1 fruit fly cellular context compared by ENCODE assay signal in the genomic region with DNA sequence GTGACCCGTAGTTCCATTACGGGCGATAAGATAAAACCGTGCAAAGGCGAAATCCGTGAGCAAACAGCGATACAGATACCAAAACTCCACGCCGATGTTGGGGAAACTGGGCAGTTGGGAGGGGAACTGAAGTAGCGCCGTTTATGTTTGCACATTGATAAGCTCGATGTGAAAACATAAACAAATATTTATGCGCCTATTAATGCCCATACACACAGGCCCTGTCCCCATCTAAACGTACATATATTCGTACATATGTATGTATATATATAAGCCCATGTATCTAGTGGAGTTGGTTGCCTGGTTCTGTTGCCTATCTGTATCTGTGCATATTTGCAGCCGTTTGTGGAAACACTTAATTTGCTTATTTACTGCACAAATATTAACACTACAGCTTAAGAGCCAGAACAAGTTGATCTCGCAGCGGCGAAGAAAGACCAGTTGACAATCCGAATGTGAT.
TF ChIP-seq lines count a peak whose summit lies in the region.

No protein-coding gene starts in this region.

TF ChIP-seq in whole organism, embryonic, 481 proteins besides CTCF, POLR2A, EP300 and RAD21 (continued from another document and continues in another):
- TF ChIP-seq exex (tag; optimal IDR thresholded peaks at IDR 0.05; lab: Kevin White, UChicago) (peak; percentile 87), Ets97D (GFP tag; optimal IDR thresholded peaks at IDR 0.05; lab: Kevin White, UChicago) (peak; percentile 8), CG8388 (GFP tag; optimal IDR thresholded peaks at IDR 0.05; lab: Kevin White, UChicago) (peak; percentile 53), CG1792 (GFP tag; optimal IDR thresholded peaks at IDR 0.05; lab: Kevin White, UChicago) (peak; percentile 80), CG13775 (GFP tag; optimal IDR thresholded peaks at IDR 0.05; lab: Kevin White, UChicago) (peak; percentile 44), ato (GFP tag; IDR thresholded peaks at IDR 0.05; lab: Robert Waterston, UW; ENCODE audit: partially characterized antibody) (no peak), CG15696 (tag; optimal IDR thresholded peaks at IDR 0.05; lab: Kevin White, UChicago) (peak; percentile 95), cato (GFP tag; optimal IDR thresholded peaks at IDR 0.05; lab: Kevin White, UChicago; ENCODE audit: borderline replicate concordance) (peak; percentile 41), vfl (GFP tag; optimal IDR thresholded peaks at IDR 0.05; lab: Kevin White, UChicago) (peak; percentile 23), ash1 (GFP tag; optimal IDR thresholded peaks at IDR 0.05; lab: Kevin White, UChicago) (no peak), Dbx (GFP tag; IDR thresholded peaks at IDR 0.05; lab: Robert Waterston, UW) (0 out of 3 replicates have a peak, but pooled peaks have one; percentile 50), cad (GFP tag; optimal IDR thresholded peaks at IDR 0.05; lab: Kevin White, UChicago) (no peak), Spps (tag; optimal IDR thresholded peaks at IDR 0.05; lab: Kevin White, UChicago) (peak; percentile 43), CG4820 (GFP tag; optimal IDR thresholded peaks at IDR 0.05; lab: Kevin White, UChicago) (peak; percentile 22), Sox102F (GFP tag; optimal IDR thresholded peaks at IDR 0.05; lab: Kevin White, UChicago) (peak; percentile 76), CG10147 (GFP tag; optimal IDR thresholded peaks at IDR 0.05; lab: Kevin White, UChicago) (peak; percentile 70), CG15479 (GFP tag; optimal IDR thresholded peaks at IDR 0.05; lab: Kevin White, UChicago) (peak; percentile 47), Fer2 (tag; optimal IDR thresholded peaks at IDR 0.05; lab: Kevin White, UChicago) (peak; percentile 21), fu2 (GFP tag; optimal IDR thresholded peaks at IDR 0.05; lab: Kevin White, UChicago) (no peak), ems (GFP tag; optimal IDR thresholded peaks at IDR 0.05; lab: Kevin White, UChicago) (no peak), CG12104 (GFP tag; optimal IDR thresholded peaks at IDR 0.05; lab: Kevin White, UChicago) (peak; percentile 56), crp (GFP tag; optimal IDR thresholded peaks at IDR 0.05; lab: Kevin White, UChicago) (peak in 1 of 2 experiments; percentile 15), CG13123 (GFP tag; optimal IDR thresholded peaks at IDR 0.05; lab: Kevin White, UChicago) (peak; percentile 13), HLH3B (GFP tag; IDR thresholded peaks at IDR 0.05; lab: Robert Waterston, UW) (peak; percentile 55; the same call in 1 of the 2 replicates), bigmax (GFP tag; optimal IDR thresholded peaks at IDR 0.05; lab: Kevin White, UChicago) (peak; percentile 60), unpg (GFP tag; optimal IDR thresholded peaks at IDR 0.05; lab: Kevin White, UChicago) (peak; percentile 77), mam (GFP tag; optimal IDR thresholded peaks at IDR 0.05; lab: Kevin White, UChicago) (peak; percentile 13), Six4 (GFP tag; optimal IDR thresholded peaks at IDR 0.05; lab: Kevin White, UChicago) (peak; percentile 42), CG17359 (tag; optimal IDR thresholded peaks at IDR 0.05; lab: Kevin White, UChicago) (peak; percentile 80), CG11723 (GFP tag; optimal IDR thresholded peaks at IDR 0.05; lab: Kevin White, UChicago) (peak; percentile 71), otp (GFP tag; IDR thresholded peaks at IDR 0.05; lab: Robert Waterston, UW) (peak; percentile 80), Ptx1 (GFP tag; IDR thresholded peaks at IDR 0.05; lab: Robert Waterston, UW) (peak; percentile 41; the same call in 1 of the 2 replicates), Drgx (GFP tag; IDR thresholded peaks at IDR 0.05; lab: Robert Waterston, UW) (peak; percentile 70), CG15514 (GFP tag; optimal IDR thresholded peaks at IDR 0.05; lab: Kevin White, UChicago) (peak; percentile 81), dmrt11E (tag; optimal IDR thresholded peaks at IDR 0.05; lab: Kevin White, UChicago) (peak; percentile 81), CG31441 (GFP tag; IDR thresholded peaks at IDR 0.05; lab: Robert Waterston, UW) (peak; percentile 65), D19B (GFP tag; optimal IDR thresholded peaks at IDR 0.05; lab: Kevin White, UChicago) (peak; percentile 29), Nf-YB (GFP tag; optimal IDR thresholded peaks at IDR 0.05; lab: Kevin White, UChicago) (peak; percentile 42), CG4424 (GFP tag; optimal IDR thresholded peaks at IDR 0.05; lab: Kevin White, UChicago) (peak; percentile 42), Sry-δ (GFP tag; optimal IDR thresholded peaks at IDR 0.05; lab: Kevin White, UChicago) (peak; percentile 19), Camta (GFP tag; optimal IDR thresholded peaks at IDR 0.05; lab: Kevin White, UChicago) (peak; percentile 63), PHDP (tag; optimal IDR thresholded peaks at IDR 0.05; lab: Kevin White, UChicago) (peak; percentile 86), nerfin-2 (GFP tag; IDR thresholded peaks at IDR 0.05; lab: Robert Waterston, UW; ENCODE audit: partially characterized antibody) (no peak), tx (GFP tag; optimal IDR thresholded peaks at IDR 0.05; lab: Kevin White, UChicago) (no peak), slbo (GFP tag; IDR thresholded peaks at IDR 0.05; lab: Robert Waterston, UW) (peak; percentile 25; the same call in 1 of the 2 replicates), danr (GFP tag; IDR thresholded peaks at IDR 0.05; lab: Robert Waterston, UW) (0 out of 2 replicates have a peak, but pooled peaks have one; percentile 43), CG11085 (GFP tag; IDR thresholded peaks at IDR 0.05; lab: Robert Waterston, UW) (no peak), klu (GFP tag; IDR thresholded peaks at IDR 0.05; lab: Robert Waterston, UW) (no peak), p53 (GFP tag; optimal IDR thresholded peaks at IDR 0.05; lab: Kevin White, UChicago) (peak; percentile 1), gsb-n (tag; optimal IDR thresholded peaks at IDR 0.05; lab: Kevin White, UChicago) (peak; percentile 80), ci (GFP tag; IDR thresholded peaks at IDR 0.05; lab: Robert Waterston, UW) (peak; percentile 82), chn (GFP tag; optimal IDR thresholded peaks at IDR 0.05; lab: Kevin White, UChicago) (no peak), row (GFP tag; IDR thresholded peaks at IDR 0.05; lab: Robert Waterston, UW) (no peak), CG13424 (tag; optimal IDR thresholded peaks at IDR 0.05; lab: Kevin White, UChicago) (peak; percentile 70), Eip74EF (GFP tag; optimal IDR thresholded peaks at IDR 0.05; lab: Kevin White, UChicago) (peak in 1 of 2 experiments; percentile 66), cas (GFP tag; IDR thresholded peaks at IDR 0.05; lab: Robert Waterston, UW) (no peak), B-H1 (GFP tag; IDR thresholded peaks at IDR 0.05; lab: Robert Waterston, UW) (peak; percentile 53; the same call in 1 of the 3 replicates), Awh (GFP tag; IDR thresholded peaks at IDR 0.05; lab: Robert Waterston, UW) (peak; percentile 77), zen2 (GFP tag; IDR thresholded peaks at IDR 0.05; lab: Robert Waterston, UW; ENCODE audit: partially characterized antibody) (no peak), CG12659 (GFP tag; optimal IDR thresholded peaks at IDR 0.05; lab: Kevin White, UChicago) (peak; percentile 72), CG16863 (GFP tag; optimal IDR thresholded peaks at IDR 0.05; lab: Kevin White, UChicago) (peak; percentile 48), CG42726 (GFP tag; IDR thresholded peaks at IDR 0.05; lab: Robert Waterston, UW; ENCODE audit: partially characterized antibody) (no peak), CG12236 (GFP tag; optimal IDR thresholded peaks at IDR 0.05; lab: Kevin White, UChicago) (peak; percentile 76), CG17912 (GFP tag; optimal IDR thresholded peaks at IDR 0.05; lab: Kevin White, UChicago) (no peak), toy (GFP tag; IDR thresholded peaks at IDR 0.05; lab: Robert Waterston, UW) (no peak), jing (GFP tag; optimal IDR thresholded peaks at IDR 0.05; lab: Kevin White, UChicago) (peak; percentile 36), tio (GFP tag; optimal IDR thresholded peaks at IDR 0.05; lab: Kevin White, UChicago) (peak; percentile 5), chinmo (GFP tag; IDR thresholded peaks at IDR 0.05; lab: Robert Waterston, UW; ENCODE audit: partially characterized antibody) (peak; percentile 73; the same call in 1 of the 4 replicates), CG16813 (GFP tag; IDR thresholded peaks at IDR 0.05; lab: Robert Waterston, UW; ENCODE audit: partially characterized antibody) (no peak), ken (GFP tag; IDR thresholded peaks at IDR 0.05; lab: Robert Waterston, UW) (no peak), CG43689 (GFP tag; IDR thresholded peaks at IDR 0.05; lab: Robert Waterston, UW) (no peak; the same call in 1 of the 2 replicates), CG4854 (GFP tag; optimal IDR thresholded peaks at IDR 0.05; lab: Kevin White, UChicago) (peak; percentile 70), trem (tag; optimal IDR thresholded peaks at IDR 0.05; lab: Kevin White, UChicago) (peak; percentile 39), CG2712 (tag; optimal IDR thresholded peaks at IDR 0.05; lab: Kevin White, UChicago) (peak; percentile 71), gce (GFP tag; IDR thresholded peaks at IDR 0.05; lab: Robert Waterston, UW) (0 out of 3 replicates have a peak, but pooled peaks have one; percentile 46), ssp (GFP tag; IDR thresholded peaks at IDR 0.05; lab: Robert Waterston, UW) (no peak), CG9876 (GFP tag; optimal IDR thresholded peaks at IDR 0.05; lab: Kevin White, UChicago) (no peak), Lim3 (GFP tag; IDR thresholded peaks at IDR 0.05; lab: Robert Waterston, UW) (no peak), lov (optimal IDR thresholded peaks at IDR 0.05; lab: Kevin White, UChicago) (no peak), lov (GFP tag; IDR thresholded peaks at IDR 0.05; lab: Robert Waterston, UW) (peak; percentile 71; the same call in 1 of the 3 replicates), Ada2b (GFP tag; IDR thresholded peaks at IDR 0.05; lab: Robert Waterston, UW) (0 out of 2 replicates have a peak, but pooled peaks have one; percentile 6), CG18764 (GFP tag; optimal IDR thresholded peaks at IDR 0.05; lab: Kevin White, UChicago) (peak; percentile 60), CG11247 (GFP tag; IDR thresholded peaks at IDR 0.05; lab: Robert Waterston, UW) (peak; percentile 58), gt (GFP tag; IDR thresholded peaks at IDR 0.05; lab: Robert Waterston, UW) (no peak), CG4707 (GFP tag; optimal IDR thresholded peaks at IDR 0.05; lab: Kevin White, UChicago) (peak; percentile 72), nmo (GFP tag; optimal IDR thresholded peaks at IDR 0.05; lab: Kevin White, UChicago) (peak; percentile 32), Trl (optimal IDR thresholded peaks at IDR 0.05; lab: Kevin White, UChicago) (no peak), Trl (GFP tag; optimal IDR thresholded peaks at IDR 0.05; lab: Kevin White, UChicago) (peak; percentile 50), CG10366 (GFP tag; IDR thresholded peaks at IDR 0.05; lab: Robert Waterston, UW) (peak; percentile 13; the same call in 1 of the 2 replicates), CG15269 (tag; optimal IDR thresholded peaks at IDR 0.05; lab: Kevin White, UChicago) (peak; percentile 72), kah (GFP tag; optimal IDR thresholded peaks at IDR 0.05; lab: Kevin White, UChicago) (peak; percentile 47), zf30C (GFP tag; optimal IDR thresholded peaks at IDR 0.05; lab: Kevin White, UChicago) (no peak), Mad (GFP tag; optimal IDR thresholded peaks at IDR 0.05; lab: Kevin White, UChicago) (peak; percentile 23), fd102C (GFP tag; optimal IDR thresholded peaks at IDR 0.05; lab: Kevin White, UChicago) (peak; percentile 70), CG1603 (tag; optimal IDR thresholded peaks at IDR 0.05; lab: Kevin White, UChicago) (peak; percentile 82), CG10274 (GFP tag; optimal IDR thresholded peaks at IDR 0.05; lab: Kevin White, UChicago) (peak; percentile 53), gfzf (GFP tag; optimal IDR thresholded peaks at IDR 0.05; lab: Kevin White, UChicago) (no peak), vvl (GFP tag; IDR thresholded peaks at IDR 0.05; lab: Robert Waterston, UW) (peak; percentile 71), CG32532 (GFP tag; IDR thresholded peaks at IDR 0.05; lab: Robert Waterston, UW) (peak; percentile 18; the same call in 1 of the 2 replicates), CG33557 (GFP tag; optimal IDR thresholded peaks at IDR 0.05; lab: Kevin White, UChicago) (peak; percentile 79), Usf (GFP tag; optimal IDR thresholded peaks at IDR 0.05; lab: Kevin White, UChicago) (peak; percentile 30), CG8089 (GFP tag; optimal IDR thresholded peaks at IDR 0.05; lab: Kevin White, UChicago) (peak; percentile 59), Vsx1 (GFP tag; optimal IDR thresholded peaks at IDR 0.05; lab: Kevin White, UChicago) (peak; percentile 87), CG7839 (tag; optimal IDR thresholded peaks at IDR 0.05; lab: Kevin White, UChicago) (peak; percentile 59), Stat92E (GFP tag; optimal IDR thresholded peaks at IDR 0.05; lab: Kevin White, UChicago) (no peak), ro (GFP tag; IDR thresholded peaks at IDR 0.05; lab: Robert Waterston, UW) (no peak), kni (GFP tag; optimal IDR thresholded peaks at IDR 0.05; lab: Kevin White, UChicago) (peak; percentile 81), CG8290 (GFP tag; optimal IDR thresholded peaks at IDR 0.05; lab: Kevin White, UChicago) (peak; percentile 31), CG8290 (tag; optimal IDR thresholded peaks at IDR 0.05; lab: Kevin White, UChicago) (peak; percentile 79 to 88), Tbp (GFP tag; optimal IDR thresholded peaks at IDR 0.05; lab: Kevin White, UChicago) (no peak), ttk (GFP tag; IDR thresholded peaks at IDR 0.05; lab: Robert Waterston, UW) (peak; percentile 9; the same call in 1 of the 2 replicates), vnd (GFP tag; IDR thresholded peaks at IDR 0.05; lab: Robert Waterston, UW; ENCODE audit: partially characterized antibody) (no peak), caup (GFP tag; optimal IDR thresholded peaks at IDR 0.05; lab: Kevin White, UChicago; ENCODE audit: severe bottlenecking) (peak; percentile 82), CG6813 (GFP tag; optimal IDR thresholded peaks at IDR 0.05; lab: Kevin White, UChicago) (peak; percentile 92), CG17186 (GFP tag; optimal IDR thresholded peaks at IDR 0.05; lab: Kevin White, UChicago) (peak; percentile 72), crc (GFP tag; optimal IDR thresholded peaks at IDR 0.05; lab: Kevin White, UChicago) (peak; percentile 29), CG5953 (GFP tag; IDR thresholded peaks at IDR 0.05; lab: Robert Waterston, UW) (peak; percentile 42; the same call in 1 of the 2 replicates), ranshi (GFP tag; IDR thresholded peaks at IDR 0.05; lab: Robert Waterston, UW) (peak; percentile 34; the same call in 1 of the 2 replicates), sima (GFP tag; optimal IDR thresholded peaks at IDR 0.05; lab: Kevin White, UChicago) (no peak), emc (GFP tag; optimal IDR thresholded peaks at IDR 0.05; lab: Kevin White, UChicago) (no peak), H2.0 (GFP tag; IDR thresholded peaks at IDR 0.05; lab: Robert Waterston, UW) (no peak), Hr78 (GFP tag; optimal IDR thresholded peaks at IDR 0.05; lab: Kevin White, UChicago) (peak in 1 of 2 experiments; percentile 74)
